Worm (Caenorhabditis elegans): ENCODE data around the gene lin-12.

The lin-12 gene

DNA sequence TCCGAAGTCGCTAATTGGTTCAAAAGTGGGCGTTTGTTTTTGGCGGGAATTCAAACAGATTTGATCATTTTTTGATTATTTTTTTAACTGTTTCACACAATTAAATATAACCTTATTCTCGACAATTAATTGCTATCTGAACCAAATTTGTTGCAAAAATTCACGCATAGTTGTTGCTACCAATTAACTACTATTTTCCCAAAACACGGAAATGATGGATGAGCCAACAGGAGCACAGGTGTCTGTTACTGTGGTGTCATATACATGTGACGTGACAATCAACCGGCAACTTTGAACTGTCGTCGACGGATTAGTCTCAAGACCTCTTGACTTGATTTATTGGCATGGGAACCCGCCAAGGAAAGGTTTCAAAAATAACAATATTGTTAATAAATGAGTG lies 1.4 kb upstream of the lin-12 start:
- TF ChIP-seq sem-4 (tag; optimal IDR thresholded peaks at IDR 0.05) (no peak), unc-55 (GFP tag; optimal IDR thresholded peaks at IDR 0.05) (no peak), mdl-1 (tag; optimal IDR thresholded peaks at IDR 0.05) (no peak), dmd-4 (tag; optimal IDR thresholded peaks at IDR 0.05) (no peak), C34F6.9 (tag; optimal IDR thresholded peaks at IDR 0.05) (no peak), ama-1 (optimal IDR thresholded peaks at IDR 0.05) (no peak), alr-1 (tag; optimal IDR thresholded peaks at IDR 0.05) (no peak), elt-1 (tag; optimal IDR thresholded peaks at IDR 0.05) (no peak), nhr-129 (tag; optimal IDR thresholded peaks at IDR 0.05) (no peak), nhr-11 (tag; optimal IDR thresholded peaks at IDR 0.05) (no peak), fos-1 (tag; optimal IDR thresholded peaks at IDR 0.05) (no peak)

DNA sequence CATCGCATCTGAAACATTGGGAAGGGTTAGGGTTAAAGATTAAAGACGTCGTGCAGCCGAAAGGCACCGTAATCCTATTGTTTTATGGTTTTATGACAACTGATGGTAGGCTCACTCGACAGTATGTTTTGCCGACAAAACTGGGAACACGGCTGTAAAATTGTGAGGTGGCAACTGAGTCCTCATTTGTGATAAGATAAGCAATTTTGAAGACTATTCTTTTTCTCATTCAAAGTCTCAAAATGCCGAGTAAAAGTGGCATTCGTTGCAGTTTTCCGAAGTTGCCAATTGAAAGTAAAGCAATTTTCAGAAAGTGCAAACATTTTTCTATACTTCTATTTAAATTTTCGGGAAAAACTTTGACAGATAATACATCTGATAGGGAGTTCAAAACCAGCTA lies 1.6 kb downstream of the lin-12 start:
- TF ChIP-seq lin-39 (tag; optimal IDR thresholded peaks at IDR 0.05) (no peak), R02D3.7 (tag; optimal IDR thresholded peaks at IDR 0.05) (no peak), unc-39 (tag; optimal IDR thresholded peaks at IDR 0.05) (no peak), mbf-1 (tag; optimal IDR thresholded peaks at IDR 0.05) (no peak), nhr-12 (tag; optimal IDR thresholded peaks at IDR 0.05) (no peak)

DNA sequence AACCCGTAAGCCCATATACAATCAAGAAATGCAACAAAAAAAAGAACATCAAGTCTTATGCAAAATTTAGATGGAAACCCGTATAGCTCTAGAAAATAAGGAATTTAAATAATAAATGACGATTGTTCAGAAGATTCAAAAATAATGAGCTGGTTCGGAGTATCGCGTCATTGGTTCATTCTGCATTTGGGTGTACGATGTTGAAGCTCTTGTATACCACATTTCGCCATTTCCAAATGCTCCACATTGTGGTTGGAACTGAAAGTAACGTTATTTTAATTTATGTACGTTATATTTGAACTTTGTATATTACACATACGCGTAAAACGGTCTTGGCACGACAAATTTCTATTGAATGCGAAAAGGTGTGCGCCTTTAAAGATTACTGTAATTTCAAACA lies 11.0 kb downstream of the lin-12 start:
- TF ChIP-seq lsy-2 (tag; optimal IDR thresholded peaks at IDR 0.05) = peak in 1 of 2 experiments; percentile 35
- TF ChIP-seq nhr-25 (tag; optimal IDR thresholded peaks at IDR 0.05) = no peak
- TF ChIP-seq ztf-11 (tag; optimal IDR thresholded peaks at IDR 0.05) = no peak
- no peak for TF ChIP-seq lin-11 (tag; optimal IDR thresholded peaks at IDR 0.05)
- no peak for TF ChIP-seq aly-2 (tag; optimal IDR thresholded peaks at IDR 0.05)
- TF ChIP-seq nhr-11 (tag; optimal IDR thresholded peaks at IDR 0.05) = no peak
- no peak for TF ChIP-seq dmd-4 (tag; optimal IDR thresholded peaks at IDR 0.05)
- TF ChIP-seq F13H6.1 (tag; optimal IDR thresholded peaks at IDR 0.05) = no peak
- TF ChIP-seq nhr-129 (tag; optimal IDR thresholded peaks at IDR 0.05) = no peak
- TF ChIP-seq crh-2 (tag; optimal IDR thresholded peaks at IDR 0.05) = peak; percentile 21
- no peak for TF ChIP-seq alr-1 (tag; optimal IDR thresholded peaks at IDR 0.05)

DNA sequence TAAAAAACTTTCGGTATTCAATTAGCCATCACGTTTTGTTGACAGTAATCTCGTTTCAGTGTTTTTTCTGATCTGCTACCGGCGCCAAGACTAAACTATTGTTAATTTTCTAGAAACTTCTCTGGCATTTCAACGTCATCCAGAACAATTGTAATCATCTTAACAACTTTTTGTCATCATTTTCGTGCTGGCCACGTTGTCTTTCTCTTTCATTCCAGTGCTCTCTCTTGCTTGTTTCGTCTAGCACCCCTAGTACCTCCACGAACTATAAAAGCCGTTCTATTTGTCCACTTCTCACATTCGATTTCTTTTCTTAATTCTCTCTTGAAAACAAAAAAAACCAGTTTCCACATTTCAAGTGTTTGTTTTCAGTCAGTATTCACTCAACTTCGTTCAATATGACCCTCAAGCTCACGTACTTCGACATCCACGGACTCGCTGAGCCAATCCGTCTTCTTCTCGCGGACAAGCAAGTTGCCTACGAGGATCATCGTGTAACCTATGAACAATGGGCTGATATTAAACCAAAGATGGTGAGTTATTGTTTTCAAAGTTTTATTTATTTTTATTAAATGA lies 12.2 kb downstream of the lin-12 start, which contains the start of gene gst-1:
TSS of gene gst-1 (plus strand) at position 373 of the 576 bp plus-strand sequence.
- no peak for TF ChIP-seq mbf-1 (tag; optimal IDR thresholded peaks at IDR 0.05)
- TF ChIP-seq skn-1 (tag; optimal IDR thresholded peaks at IDR 0.05) = peak; percentile 97
- peak in 1 of 2 experiments; percentile 40 for TF ChIP-seq lsy-2 (tag; optimal IDR thresholded peaks at IDR 0.05)
- TF ChIP-seq ama-1 (optimal IDR thresholded peaks at IDR 0.05) = peak; percentile 80
- TF ChIP-seq crh-2 (tag; optimal IDR thresholded peaks at IDR 0.05) = peak; percentile 84
- peak; percentile 41 for TF ChIP-seq C34F6.9 (tag; optimal IDR thresholded peaks at IDR 0.05)
- peak; percentile 62 for TF ChIP-seq sma-9 (GFP tag; optimal IDR thresholded peaks at IDR 0.05)
- TF ChIP-seq sma-9 (tag; optimal IDR thresholded peaks at IDR 0.05) = no peak
- no peak for TF ChIP-seq unc-55 (GFP tag; optimal IDR thresholded peaks at IDR 0.05)
- peak; percentile 16 for TF ChIP-seq fos-1 (tag; optimal IDR thresholded peaks at IDR 0.05)
- no peak for TF ChIP-seq nhr-77 (tag; optimal IDR thresholded peaks at IDR 0.05)

DNA sequence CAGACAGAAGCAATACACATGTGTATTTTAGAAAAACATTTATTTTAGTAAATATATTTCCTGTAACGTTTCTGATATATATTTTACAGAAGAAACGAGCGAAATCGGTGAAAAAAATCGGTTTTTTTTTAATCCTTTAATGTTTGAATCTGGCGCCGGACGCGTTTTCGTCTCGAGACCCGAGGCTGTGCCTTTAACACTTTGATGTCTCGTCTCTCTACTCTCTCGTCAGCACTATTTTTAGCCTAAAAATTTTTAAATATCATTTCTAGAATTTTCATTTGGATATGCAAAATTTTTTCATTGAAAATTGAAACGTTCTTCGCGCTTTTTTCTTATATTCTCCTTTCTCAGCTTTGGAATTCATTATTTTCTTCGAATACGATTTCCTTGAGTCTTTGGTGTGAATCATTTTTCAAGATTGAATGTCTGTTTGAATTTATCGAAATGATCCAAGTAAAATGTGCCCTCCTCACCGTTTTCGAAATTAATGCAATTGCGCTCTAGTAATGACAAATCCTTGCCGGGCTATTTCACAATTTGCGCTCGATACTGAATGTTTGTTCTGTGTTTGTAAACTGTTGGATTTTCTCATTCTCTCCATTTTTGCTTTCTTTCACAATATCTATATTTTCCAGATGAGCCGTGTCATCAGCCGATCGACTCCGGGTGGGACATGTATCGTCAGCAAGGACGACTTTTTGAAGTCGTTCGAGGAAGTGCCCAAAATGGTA lies 16.7 kb downstream of the lin-12 start, which contains the start of gene cls-2:
TSS of gene cls-2 (plus strand) at position 635 of the 734 bp plus-strand sequence.
- TF ChIP-seq lsy-2 (tag; optimal IDR thresholded peaks at IDR 0.05) (peak in 1 of 2 experiments; percentile 23), C34F6.9 (tag; optimal IDR thresholded peaks at IDR 0.05) (peak; percentile 12), nhr-129 (tag; optimal IDR thresholded peaks at IDR 0.05) (peak; percentile 60), unc-55 (GFP tag; optimal IDR thresholded peaks at IDR 0.05) (peak; percentile 17), ztf-1 (GFP tag; conservative IDR thresholded peaks at IDR 0.05) (no peak), snpc-4 (tag; optimal IDR thresholded peaks at IDR 0.05) (no peak), crh-2 (tag; optimal IDR thresholded peaks at IDR 0.05) (peak; percentile 31)

DNA sequence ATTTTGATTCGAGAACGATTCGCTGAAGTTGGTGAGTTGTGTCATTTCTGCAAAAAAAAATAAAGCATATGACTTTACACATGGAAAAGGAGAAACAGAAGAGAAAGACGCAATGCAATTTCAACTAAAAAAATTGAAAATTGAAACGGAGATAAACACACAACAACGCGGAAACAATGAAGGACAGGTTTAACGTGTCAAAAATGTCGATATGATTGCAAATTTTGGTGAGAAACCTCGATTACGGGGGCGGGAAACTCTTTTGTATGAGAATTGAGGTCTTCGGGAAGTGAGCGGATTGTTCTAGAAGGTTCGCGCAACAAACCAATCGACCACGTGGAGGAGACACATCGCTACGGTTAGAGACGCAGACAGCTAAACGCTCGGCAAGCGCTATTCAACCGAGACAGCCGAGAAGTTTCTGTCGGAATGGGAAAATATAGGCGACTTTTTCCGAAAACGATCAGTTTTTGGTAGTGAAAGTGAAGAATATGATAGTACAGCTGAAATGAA lies 17.5 kb downstream of the lin-12 start, which contains the start of gene R107.5:
TSS of gene R107.5 (minus strand) at position 51 of the 513 bp plus-strand sequence.
- peak; percentile 37 for TF ChIP-seq zag-1 (tag; optimal IDR thresholded peaks at IDR 0.05)
- peak; percentile 90 for TF ChIP-seq blmp-1 (tag; optimal IDR thresholded peaks at IDR 0.05; ENCODE audit: insufficient read depth)
- peak; percentile 95 for TF ChIP-seq F13H6.1 (tag; optimal IDR thresholded peaks at IDR 0.05)
- peak; percentile 98 for TF ChIP-seq sma-3 (GFP tag; optimal IDR thresholded peaks at IDR 0.05)
- TF ChIP-seq nhr-6 (tag; optimal IDR thresholded peaks at IDR 0.05) = peak; percentile 75
- peak; percentile 36 for TF ChIP-seq skn-1 (tag; optimal IDR thresholded peaks at IDR 0.05)
- TF ChIP-seq sma-9 (GFP tag; optimal IDR thresholded peaks at IDR 0.05) = peak; percentile 87
- no peak for TF ChIP-seq sma-9 (tag; optimal IDR thresholded peaks at IDR 0.05)
- peak; percentile 87 for TF ChIP-seq lin-11 (tag; optimal IDR thresholded peaks at IDR 0.05)
- TF ChIP-seq ceh-82 (tag; optimal IDR thresholded peaks at IDR 0.05) = no peak
- TF ChIP-seq elt-1 (tag; optimal IDR thresholded peaks at IDR 0.05) = no peak
- TF ChIP-seq lin-39 (tag; optimal IDR thresholded peaks at IDR 0.05) = no peak
- TF ChIP-seq unc-55 (GFP tag; optimal IDR thresholded peaks at IDR 0.05) = peak; percentile 80
- no peak for TF ChIP-seq alr-1 (tag; optimal IDR thresholded peaks at IDR 0.05)
- TF ChIP-seq unc-39 (tag; optimal IDR thresholded peaks at IDR 0.05) = no peak
- TF ChIP-seq nhr-21 (tag; optimal IDR thresholded peaks at IDR 0.05) = peak; percentile 96
- TF ChIP-seq sem-4 (tag; optimal IDR thresholded peaks at IDR 0.05) = peak; percentile 92
- peak; percentile 82 for TF ChIP-seq gmeb-1 (tag; optimal IDR thresholded peaks at IDR 0.05)
- TF ChIP-seq nhr-23 (tag; optimal IDR thresholded peaks at IDR 0.05) = no peak
- no peak for TF ChIP-seq mbf-1 (tag; optimal IDR thresholded peaks at IDR 0.05)
- TF ChIP-seq ztf-4 (tag; optimal IDR thresholded peaks at IDR 0.05) = peak; percentile 95
- TF ChIP-seq egl-27 (tag; optimal IDR thresholded peaks at IDR 0.05) = peak; percentile 82
